Worm (Caenorhabditis elegans) whole organism, L4 larva: ENCODE data around the gene F02E11.7.

Experiments used
- ama-1 ChIP-seq: fragments of 150-350 bp; optimal IDR thresholded peaks from 2 replicates; lab custom pipeline; 2014; ENCODE audit warnings: inconsistent platforms, mixed read lengths
- daf-12 ChIP-seq: fragments of 150-350 bp; optimal IDR thresholded peaks from 2 replicates; lab custom pipeline; 2014; ENCODE audit warnings: missing biosample characterization, missing genetic modification reagents, missing genetic modification characterization
- hif-1 ChIP-seq, 2 experiments: sonication (generic microtip); optimal IDR thresholded peaks; 2 replicates each; lab custom pipeline; 2016 to 2017; ENCODE audit warnings: missing compliant biosample characterization in 2 of 2, missing genetic modification characterization in 2 of 2, missing genetic modification reagents in 2 of 2, missing genotype in 2 of 2, mild to moderate bottlenecking in 1 of 2
- lsy-2 ChIP-seq, 2 experiments: fragments of 150-350 bp in 1 of 2; sonication (generic microtip) in 1 of 2; optimal IDR thresholded peaks; 2 replicates each; lab custom pipeline; 2014 to 2017; ENCODE audit warnings: missing biosample characterization in 2 of 2, missing genetic modification characterization in 2 of 2
- set-16 ChIP-seq: fragments of 200-800 bp; sonication (Bioruptor generic); IDR thresholded peaks from 2 replicates; pipeline ENCODE4 v1.3.6; 2022; ENCODE audit warnings: missing genetic modification reagents, missing genetic modification characterization, missing compliant biosample characterization
- snpc-4 ChIP-seq: fragments of 150-350 bp; optimal IDR thresholded peaks from 2 replicates; lab custom pipeline; 2014; ENCODE audit warnings: missing biosample characterization, missing genetic modification characterization
- unc-62 ChIP-seq, 3 experiments: fragments of 150-350 bp in 1 of 3; sonication (generic microtip); optimal IDR thresholded peaks in 2 of 3; peaks in 1 of 3; 1 replicate in 1 of 3; 2 replicates in 2 of 3; lab custom pipeline; 2014 to 2017; ENCODE audit warnings: missing biosample characterization in 3 of 3, missing genetic modification characterization in 3 of 3, missing genetic modification reagents in 3 of 3, missing genotype in 1 of 3

DNA sequence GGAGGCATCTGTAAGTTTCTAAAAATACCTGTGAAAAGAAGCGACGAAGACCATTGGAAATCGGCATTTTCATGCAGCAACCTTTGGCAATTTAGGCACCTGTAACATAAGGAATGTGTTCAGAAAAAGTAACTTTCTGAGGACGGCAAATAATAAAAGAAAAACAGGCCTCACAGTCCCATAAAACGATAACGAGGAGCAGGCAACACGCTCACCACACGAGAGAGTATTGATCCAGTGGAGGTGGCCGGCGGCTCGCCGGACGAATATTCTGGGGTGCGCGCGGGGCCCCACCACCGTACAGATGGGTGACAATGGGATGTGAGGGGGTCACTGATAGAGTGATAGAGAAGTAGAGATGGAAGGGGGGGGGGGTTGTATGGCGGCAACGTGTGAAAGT, 7.5 kb downstream of the F02E11.7 start, which contains the start of gene F02E11.3:
- TF ChIP-seq daf-12 (tag; lab: Kevin White, UChicago) = no peak
- TF ChIP-seq lsy-2 (tag; optimal IDR thresholded peaks at IDR 0.05; lab: Kevin White, UChicago) = no peak
- TF ChIP-seq hif-1 (tag; optimal IDR thresholded peaks at IDR 0.05; lab: Kevin White, UChicago) = no peak
- TF ChIP-seq snpc-4 (tag; lab: Kevin White, UChicago) = no peak
- no peak for TF ChIP-seq unc-62 (GFP tag; optimal IDR thresholded peaks at IDR 0.05 in 1 of 2; lab: Kevin White, UChicago)
- no peak for TF ChIP-seq unc-62 (tag; optimal IDR thresholded peaks at IDR 0.05; lab: Kevin White, UChicago)
- peak; percentile 45; the same call in 1 of the 2 replicates for TF ChIP-seq set-16 (GFP tag; lab: Robert Waterston, UW)
- TF ChIP-seq ama-1 (lab: Kevin White, UChicago) = no peak
